Worm (Caenorhabditis elegans): ENCODE measurements around the gene srh-72.

DNA sequence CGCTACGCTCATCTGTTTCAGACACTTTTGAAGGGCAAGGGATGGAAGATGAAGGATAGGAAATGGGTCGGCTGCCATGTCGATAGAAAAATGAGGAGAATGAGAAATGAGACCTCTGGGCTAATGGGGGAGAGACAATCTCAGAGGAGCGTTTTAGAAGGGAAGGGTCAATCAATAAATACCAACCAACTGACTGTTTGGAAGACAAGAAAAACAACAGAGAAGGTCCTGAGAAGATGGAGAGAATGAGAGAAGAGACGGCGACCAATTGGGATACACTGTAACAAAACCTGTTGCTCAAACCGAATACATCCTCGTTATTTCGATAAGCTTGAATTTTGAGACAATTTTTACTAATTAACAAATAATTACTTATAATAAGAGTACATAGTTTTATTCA lies 13.0 kb upstream of the srh-72 start, which contains the start of gene fbxb-15:
- no peak for TF ChIP-seq hmg-20 (GFP tag; IDR thresholded peaks at IDR 0.05)
- TF ChIP-seq snpc-1.1 (tag; optimal IDR thresholded peaks at IDR 0.05; ENCODE audit: insufficient read depth), result no peak

Measured in whole organism, young adult.